Fruit fly (Drosophila melanogaster) whole organism, embryonic: Measurements from ENCODE around the gene Pfdn2.

ENCODE experiments used
- Atf-2 ChIP-seq: fragments of 200-800 bp; sonication (Bioruptor generic); optimal IDR thresholded peaks from 2 replicates; lab custom pipeline; 2016; ENCODE audit warnings: missing biosample characterization, missing genetic modification characterization
- B-H1 ChIP-seq: fragments of 200-800 bp; sonication (Bioruptor generic); IDR thresholded peaks from 3 replicates; pipeline ENCODE4 v1.3.6; 2022; ENCODE audit warnings: missing biosample characterization, missing genetic modification characterization
- Bteb2 ChIP-seq: fragments of 200-800 bp; sonication (Bioruptor generic); optimal IDR thresholded peaks from 2 replicates; lab custom pipeline; 2016; ENCODE audit warnings: missing biosample characterization, missing genetic modification characterization
- CG10274 ChIP-seq: fragments of 200-800 bp; sonication (Bioruptor generic); optimal IDR thresholded peaks from 3 replicates; lab custom pipeline; 2017; ENCODE audit warnings: missing biosample characterization, mild to moderate bottlenecking, missing genetic modification characterization
- CG12155 ChIP-seq: fragments of 200-800 bp; sonication (Bioruptor generic); optimal IDR thresholded peaks from 3 replicates; lab custom pipeline; 2016; ENCODE audit warnings: missing biosample characterization, missing genetic modification characterization
- CG12236 ChIP-seq: fragments of 200-800 bp; sonication (Bioruptor generic); optimal IDR thresholded peaks from 2 replicates; lab custom pipeline; 2016; ENCODE audit warnings: missing biosample characterization, missing genetic modification characterization
- CG14050 ChIP-seq: fragments of 200-800 bp; sonication (Bioruptor generic); IDR thresholded peaks from 3 replicates; pipeline ENCODE4 v1.3.6; 2022; ENCODE audit warnings: missing biosample characterization, missing genetic modification characterization
- CG1529 ChIP-seq: fragments of 200-800 bp; sonication (Bioruptor generic); optimal IDR thresholded peaks from 3 replicates; lab custom pipeline; 2018; ENCODE audit warnings: missing biosample characterization, missing genetic modification characterization
- CG1603 ChIP-seq: fragments of 200-800 bp; sonication (Bioruptor generic); optimal IDR thresholded peaks from 2 replicates; lab custom pipeline; 2019; ENCODE audit warnings: missing biosample characterization, mild to moderate bottlenecking, missing genetic modification characterization, moderate library complexity
- CG1647 ChIP-seq: fragments of 200-800 bp; sonication (Bioruptor generic); optimal IDR thresholded peaks from 3 replicates; lab custom pipeline; 2016; ENCODE audit warnings: missing biosample characterization, missing genetic modification characterization
- CG16779 ChIP-seq: fragments of 200-800 bp; sonication (Bioruptor generic); IDR thresholded peaks from 2 replicates; pipeline ENCODE4 v1.3.6; 2022; ENCODE audit warnings: missing biosample characterization, missing genetic modification characterization
- CG18011 ChIP-seq: fragments of 200-800 bp; sonication (Bioruptor generic); optimal IDR thresholded peaks from 2 replicates; lab custom pipeline; 2017; ENCODE audit warnings: missing biosample characterization, missing genetic modification characterization, mild to moderate bottlenecking, moderate library complexity, missing genotype
- CG18476 ChIP-seq: fragments of 200-800 bp; sonication (Bioruptor generic); optimal IDR thresholded peaks from 2 replicates; lab custom pipeline; 2016; ENCODE audit warnings: missing biosample characterization, mild to moderate bottlenecking, missing genetic modification characterization
- CG3163 ChIP-seq: fragments of 200-800 bp; sonication (Bioruptor generic); optimal IDR thresholded peaks from 3 replicates; lab custom pipeline; 2016; ENCODE audit warnings: missing biosample characterization, missing genetic modification characterization
- CG32532 ChIP-seq: fragments of 200-800 bp; sonication (Bioruptor generic); IDR thresholded peaks from 2 replicates; pipeline ENCODE4 v1.3.6; 2022; ENCODE audit warnings: missing biosample characterization, missing genetic modification characterization
- CG34376 ChIP-seq: fragments of 200-800 bp; sonication (Bioruptor generic); optimal IDR thresholded peaks from 2 replicates; lab custom pipeline; 2018; ENCODE audit warnings: missing biosample characterization, mild to moderate bottlenecking, missing genetic modification characterization
- CG4282 ChIP-seq: fragments of 200-800 bp; sonication (Bioruptor generic); optimal IDR thresholded peaks from 2 replicates; lab custom pipeline; 2016; ENCODE audit warnings: missing biosample characterization, missing genetic modification characterization
- CG5953 ChIP-seq: fragments of 200-800 bp; sonication (Bioruptor generic); IDR thresholded peaks from 2 replicates; pipeline ENCODE4 v1.3.6; 2022; ENCODE audit warnings: missing biosample characterization, missing genetic modification characterization
- CG7556 ChIP-seq: fragments of 200-800 bp; sonication (Bioruptor generic); optimal IDR thresholded peaks from 2 replicates; lab custom pipeline; 2017; ENCODE audit warnings: missing biosample characterization, mild to moderate bottlenecking, missing genetic modification characterization
- CG7839 ChIP-seq: fragments of 200-800 bp; sonication (Bioruptor generic); optimal IDR thresholded peaks from 3 replicates; lab custom pipeline; 2018; ENCODE audit warnings: missing biosample characterization, mild to moderate bottlenecking, missing genetic modification characterization, moderate library complexity
- CG7928 ChIP-seq: fragments of 200-800 bp; sonication (Bioruptor generic); optimal IDR thresholded peaks from 2 replicates; lab custom pipeline; 2017; ENCODE audit warnings: missing biosample characterization, mild to moderate bottlenecking, missing genetic modification characterization
- CG7987 ChIP-seq: fragments of 200-800 bp; sonication (Bioruptor generic); optimal IDR thresholded peaks from 2 replicates; lab custom pipeline; 2018; ENCODE audit warnings: missing biosample characterization, mild to moderate bottlenecking, missing genetic modification characterization, moderate library complexity
- CG8281 ChIP-seq: fragments of 200-800 bp; sonication (Bioruptor generic); optimal IDR thresholded peaks from 2 replicates; lab custom pipeline; 2018; ENCODE audit warnings: missing biosample characterization, mild to moderate bottlenecking, missing genetic modification characterization, moderate library complexity
- CG9609 ChIP-seq: fragments of 200-800 bp; sonication (Bioruptor generic); optimal IDR thresholded peaks from 3 replicates; lab custom pipeline; 2016; ENCODE audit warnings: missing biosample characterization, missing genetic modification characterization
- CG9727 ChIP-seq: fragments of 200-800 bp; sonication (Bioruptor generic); optimal IDR thresholded peaks from 3 replicates; lab custom pipeline; 2017; ENCODE audit warnings: missing biosample characterization, mild to moderate bottlenecking, missing genetic modification characterization
- CG9932 ChIP-seq: fragments of 200-800 bp; sonication (Bioruptor generic); IDR thresholded peaks from 2 replicates; pipeline ENCODE4 v1.3.6; 2022; ENCODE audit warnings: missing biosample characterization, missing genetic modification characterization
- Dp ChIP-seq: fragments of 200-800 bp; sonication (Bioruptor generic); optimal IDR thresholded peaks from 2 replicates; lab custom pipeline; 2018; ENCODE audit warnings: missing biosample characterization, mild to moderate bottlenecking, missing genetic modification characterization, moderate library complexity
- Drgx ChIP-seq: fragments of 200-800 bp; sonication (Bioruptor generic); IDR thresholded peaks from 2 replicates; pipeline ENCODE4 v1.3.6; 2022; ENCODE audit warnings: missing biosample characterization, missing genetic modification characterization
- H2.0 ChIP-seq: fragments of 200-800 bp; sonication (Bioruptor generic); IDR thresholded peaks from 2 replicates; pipeline ENCODE4 v1.3.6; 2022; ENCODE audit warnings: missing biosample characterization, missing genetic modification characterization
- HLH54F ChIP-seq: fragments of 200-800 bp; sonication (Bioruptor generic); optimal IDR thresholded peaks from 3 replicates; lab custom pipeline; 2016; ENCODE audit warnings: missing biosample characterization, missing genetic modification characterization
- Hmx ChIP-seq: fragments of 200-800 bp; sonication (Bioruptor generic); optimal IDR thresholded peaks from 2 replicates; lab custom pipeline; 2016; ENCODE audit warnings: missing biosample characterization, missing genetic modification characterization
- Jarid2 ChIP-seq: fragments of 200-800 bp; sonication (Bioruptor generic); optimal IDR thresholded peaks from 3 replicates; lab custom pipeline; 2017; ENCODE audit warnings: mild to moderate bottlenecking, missing biosample characterization, missing genetic modification reagents, missing genetic modification characterization
- MTF-1 ChIP-seq: fragments of 200-800 bp; sonication (Bioruptor generic); optimal IDR thresholded peaks from 2 replicates; lab custom pipeline; 2018; ENCODE audit warnings: missing biosample characterization, mild to moderate bottlenecking, missing genetic modification characterization, borderline replicate concordance
- Neu2 ChIP-seq: fragments of 200-800 bp; sonication (Bioruptor generic); optimal IDR thresholded peaks from 3 replicates; lab custom pipeline; 2016; ENCODE audit warnings: missing biosample characterization, missing genetic modification characterization, borderline replicate concordance
- Sin3A ChIP-seq: fragments of >200 bp; optimal IDR thresholded peaks from 2 replicates; lab custom pipeline; 2018
- Sox102F ChIP-seq: fragments of 200-800 bp; sonication (Bioruptor generic); optimal IDR thresholded peaks from 2 replicates; lab custom pipeline; 2018; ENCODE audit warnings: missing biosample characterization, mild to moderate bottlenecking, missing genetic modification characterization, moderate library complexity
- Trl ChIP-seq, 3 experiments: fragments of >200 bp in 2 of 3; fragments of 200-800 bp in 1 of 3; sonication (Bioruptor generic) in 1 of 3; optimal IDR thresholded peaks; 2 replicates in 1 of 3; 3 replicates in 2 of 3; lab custom pipeline; 2016 to 2017; ENCODE audit warnings: missing biosample characterization in 1 of 3, missing genetic modification characterization in 1 of 3
- Xrp1 ChIP-seq: fragments of 200-800 bp; sonication (Bioruptor generic); IDR thresholded peaks from 2 replicates; pipeline ENCODE4 v1.3.6; 2022; ENCODE audit warnings: missing biosample characterization, missing genetic modification characterization
- ab ChIP-seq: fragments of 200-800 bp; sonication (Bioruptor generic); optimal IDR thresholded peaks from 2 replicates; lab custom pipeline; 2016; ENCODE audit warnings: missing biosample characterization, missing genetic modification characterization
- ato ChIP-seq: fragments of 200-800 bp; sonication (Bioruptor generic); IDR thresholded peaks from 2 replicates; pipeline ENCODE4 v1.3.6; 2022; ENCODE audit warnings: missing biosample characterization, missing genetic modification characterization; ENCODE audit not compliant: partially characterized antibody
- chinmo ChIP-seq: fragments of 200-800 bp; sonication (Bioruptor generic); IDR thresholded peaks from 4 replicates; pipeline ENCODE4 v1.3.6; 2022; ENCODE audit warnings: missing biosample characterization, missing genetic modification characterization; ENCODE audit not compliant: partially characterized antibody
- fd96Cb ChIP-seq: fragments of 200-800 bp; sonication (Bioruptor generic); optimal IDR thresholded peaks from 2 replicates; lab custom pipeline; 2018; ENCODE audit warnings: missing biosample characterization, mild to moderate bottlenecking, missing genetic modification characterization, moderate library complexity
- ken ChIP-seq: fragments of 200-800 bp; sonication (Bioruptor generic); IDR thresholded peaks from 3 replicates; pipeline ENCODE4 v1.3.6; 2022; ENCODE audit warnings: missing biosample characterization, missing genetic modification characterization
- lmd ChIP-seq: fragments of 200-800 bp; sonication (Bioruptor generic); IDR thresholded peaks from 2 replicates; pipeline ENCODE4 v1.3.6; 2022; ENCODE audit warnings: missing biosample characterization, missing genetic modification characterization
- mld ChIP-seq: fragments of 200-800 bp; sonication (Bioruptor generic); IDR thresholded peaks from 3 replicates; pipeline ENCODE4 v1.3.6; 2022; ENCODE audit warnings: missing biosample characterization, missing genetic modification characterization; ENCODE audit not compliant: partially characterized antibody
- onecut ChIP-seq: fragments of 200-800 bp; sonication (Bioruptor generic); IDR thresholded peaks from 2 replicates; pipeline ENCODE4 v1.3.6; 2022; ENCODE audit warnings: missing biosample characterization, missing genetic modification characterization
- pan ChIP-seq, 4 experiments: fragments of >200 bp in 3 of 4; fragments of 200-800 bp in 1 of 4; sonication (Bioruptor generic) in 1 of 4; optimal IDR thresholded peaks in 3 of 4; IDR thresholded peaks in 1 of 4; 2 replicates each; pipeline versions ENCODE4 v1.3.6 to Lab custom; 2017 to 2022; ENCODE audit warnings: missing biosample characterization in 2 of 4, missing genetic modification characterization in 2 of 4, mixed read lengths in 1 of 4
- peb ChIP-seq: fragments of 200-800 bp; sonication (Bioruptor generic); IDR thresholded peaks from 2 replicates; pipeline ENCODE4 v1.3.6; 2022; ENCODE audit warnings: missing biosample characterization, missing genetic modification characterization
- sens ChIP-seq: fragments of 200-800 bp; sonication (Bioruptor generic); peaks from one replicate; lab custom pipeline; 2016; ENCODE audit warnings: missing biosample characterization, missing genetic modification characterization
- seq ChIP-seq: fragments of 200-800 bp; sonication (Bioruptor generic); IDR thresholded peaks from 2 replicates; pipeline ENCODE4 v1.3.6; 2022; ENCODE audit warnings: missing biosample characterization, missing genetic modification characterization
- slou ChIP-seq: fragments of 200-800 bp; sonication (Bioruptor generic); optimal IDR thresholded peaks from 3 replicates; lab custom pipeline; 2016; ENCODE audit warnings: missing biosample characterization, missing genetic modification characterization

The Pfdn2 gene

dm6 chr3L:11119396-11119900 is 45.3 kb upstream of the Pfdn2 start (continued):
- TF ChIP-seq CG7928 = no peak
- no peak for TF ChIP-seq CG1647 (GFP tag; lab: Kevin White, UChicago)
- TF ChIP-seq CG18476 (GFP tag; lab: Kevin White, UChicago) = no peak
- TF ChIP-seq MTF-1 (GFP tag; lab: Kevin White, UChicago) = no peak
- TF ChIP-seq pan (optimal IDR thresholded peaks at IDR 0.05; lab: Kevin White, UChicago) = no peak
- TF ChIP-seq pan (GFP tag; optimal IDR thresholded peaks at IDR 0.05 in 1 of 2, IDR thresholded peaks at IDR 0.05 in 1 of 2) = no peak
- TF ChIP-seq Trl (optimal IDR thresholded peaks at IDR 0.05; lab: Kevin White, UChicago) = peak in 1 of 2 experiments; percentile 5
- TF ChIP-seq Trl (GFP tag; optimal IDR thresholded peaks at IDR 0.05; lab: Kevin White, UChicago) = peak; percentile 10
- TF ChIP-seq CG14050 (GFP tag; lab: Robert Waterston, UW) = no peak
- no peak for TF ChIP-seq CG1529 (GFP tag; lab: Kevin White, UChicago)
- TF ChIP-seq Dp (GFP tag; lab: Kevin White, UChicago) = no peak
- peak; percentile 33; the same call in 1 of the 2 replicates for TF ChIP-seq Drgx (GFP tag; lab: Robert Waterston, UW)
- TF ChIP-seq Hmx (GFP tag; lab: Kevin White, UChicago) = no peak
- peak; percentile 5; the same call in 1 of the 2 replicates for TF ChIP-seq H2.0 (GFP tag; lab: Robert Waterston, UW)
- no peak for TF ChIP-seq Atf-2
- TF ChIP-seq seq (GFP tag; lab: Robert Waterston, UW) = no peak
- no peak for TF ChIP-seq Neu2
- no peak for TF ChIP-seq CG10274 (GFP tag; lab: Kevin White, UChicago)
- TF ChIP-seq B-H1 (GFP tag; lab: Robert Waterston, UW) = no peak
- TF ChIP-seq CG7556 (GFP tag; lab: Kevin White, UChicago) = no peak
- no peak for TF ChIP-seq Bteb2 (GFP tag; lab: Kevin White, UChicago)
- TF ChIP-seq CG9932 (GFP tag; lab: Robert Waterston, UW) = peak; percentile 59
- TF ChIP-seq Jarid2 (GFP tag; lab: Kevin White, UChicago) = no peak
- no peak for TF ChIP-seq CG12236
- no peak for TF ChIP-seq CG8281 (tag; lab: Kevin White, UChicago)
- no peak for TF ChIP-seq CG4282
- TF ChIP-seq CG1603 = no peak
- no peak for TF ChIP-seq ab (GFP tag; lab: Kevin White, UChicago)
- no peak for TF ChIP-seq CG7839 (tag; lab: Kevin White, UChicago)
- no peak for TF ChIP-seq CG9727 (GFP tag; lab: Kevin White, UChicago)
- TF ChIP-seq CG16779 = no peak
- TF ChIP-seq CG32532 = peak; percentile 63
- TF ChIP-seq CG7987 (GFP tag; lab: Kevin White, UChicago) = no peak
- no peak for TF ChIP-seq CG5953 (GFP tag; lab: Robert Waterston, UW)
- no peak for TF ChIP-seq CG18011 (GFP tag; lab: Kevin White, UChicago)
- no peak for TF ChIP-seq fd96Cb
- TF ChIP-seq Sox102F (GFP tag; lab: Kevin White, UChicago) = no peak
- peak; percentile 82; the same call in 2 of the 4 replicates for TF ChIP-seq chinmo
- TF ChIP-seq CG34376 (GFP tag; lab: Kevin White, UChicago) = no peak
- no peak for TF ChIP-seq Xrp1 (GFP tag; lab: Robert Waterston, UW)
- no peak for TF ChIP-seq CG9609 (GFP tag; lab: Kevin White, UChicago)
- TF ChIP-seq mld (GFP tag; lab: Robert Waterston, UW) = no peak
- no peak for TF ChIP-seq CG3163
- TF ChIP-seq sens (GFP tag; lab: Kevin White, UChicago) = peak; percentile 14
- TF ChIP-seq slou (GFP tag; lab: Kevin White, UChicago) = no peak
- TF ChIP-seq ato (GFP tag; lab: Robert Waterston, UW) = no peak
- TF ChIP-seq onecut (GFP tag; lab: Robert Waterston, UW) = peak; percentile 54
- peak; percentile 21 for TF ChIP-seq HLH54F (GFP tag; lab: Kevin White, UChicago)
- no peak for TF ChIP-seq CG12155 (GFP tag; lab: Kevin White, UChicago)
- 0 out of 3 replicates have a peak, but pooled peaks have one; percentile 25 for TF ChIP-seq ken
- no peak for TF ChIP-seq peb (GFP tag; lab: Robert Waterston, UW)
- peak; percentile 45 for TF ChIP-seq lmd
- no peak for TF ChIP-seq Sin3A
